Worm (Caenorhabditis elegans): ENCODE data around the gene R04D3.4.

R04D3.4 gene

DNA sequence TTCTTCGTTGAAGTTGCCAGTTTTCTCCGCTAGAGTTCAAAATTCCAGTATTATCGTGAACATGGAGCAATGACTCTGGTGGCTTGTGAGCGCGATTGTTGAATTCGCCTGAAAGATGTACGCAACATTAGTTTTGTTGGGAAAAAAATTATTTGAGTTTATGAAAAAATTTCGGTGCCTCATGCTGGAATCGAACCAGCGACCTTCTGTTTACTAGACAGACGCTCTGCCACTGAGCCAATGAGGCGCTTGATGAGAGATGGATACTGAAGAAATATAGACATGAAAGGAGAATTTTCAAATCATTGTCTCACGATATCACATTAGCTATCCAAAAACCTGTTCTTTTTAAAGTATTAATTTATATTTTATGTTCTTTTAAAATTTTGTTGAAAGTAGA lies 5.2 kb downstream of the R04D3.4 start:
- TF ChIP-seq arid-1 (GFP tag; conservative IDR thresholded peaks at IDR 0.05) (peak; percentile 70; the same call in 1 of the 2 replicates), daf-19 (GFP tag; conservative IDR thresholded peaks at IDR 0.05) (no peak), R02D3.7 (tag; optimal IDR thresholded peaks at IDR 0.05) (no peak), ceh-44 (GFP tag; IDR thresholded peaks at IDR 0.05) (no peak), fos-1 (tag; optimal IDR thresholded peaks at IDR 0.05) (no peak), attf-4 (tag; optimal IDR thresholded peaks at IDR 0.05) (no peak), dmd-8 (GFP tag; IDR thresholded peaks at IDR 0.05) (peak; percentile 87), jun-1 (tag; optimal IDR thresholded peaks at IDR 0.05) (no peak), F10B5.3 (tag; optimal IDR thresholded peaks at IDR 0.05) (no peak), tra-1 (GFP tag; IDR thresholded peaks at IDR 0.05) (peak; percentile 71), lin-13 (GFP tag; optimal IDR thresholded peaks at IDR 0.05) (no peak), vab-7 (GFP tag; IDR thresholded peaks at IDR 0.05) (peak; percentile 83), daf-8 (GFP tag; IDR thresholded peaks at IDR 0.05) (no peak), unc-62 (GFP tag; optimal IDR thresholded peaks at IDR 0.05 in 1 of 2) (no peak), unc-62 (tag; optimal IDR thresholded peaks at IDR 0.05) (no peak), dve-1 (tag; optimal IDR thresholded peaks at IDR 0.05; ENCODE audit: insufficient read depth) (no peak), aha-1 (tag) (no peak), nhr-25 (tag; optimal IDR thresholded peaks at IDR 0.05; ENCODE audit: borderline replicate concordance, insufficient read depth) (no peak), cey-2 (tag; optimal IDR thresholded peaks at IDR 0.05; ENCODE audit: borderline replicate concordance, insufficient read depth) (no peak), lim-7 (GFP tag; IDR thresholded peaks at IDR 0.05) (peak; percentile 90), nhr-77 (tag; optimal IDR thresholded peaks at IDR 0.05) (no peak), zip-11 (GFP tag; IDR thresholded peaks at IDR 0.05) (no peak), hmg-1.1 (GFP tag; IDR thresholded peaks at IDR 0.05) (no peak), lin-1 (GFP tag; IDR thresholded peaks at IDR 0.05) (0 out of 2 replicates have a peak, but pooled peaks have one; percentile 46), Y5F2A.4 (GFP tag; optimal IDR thresholded peaks at IDR 0.05) (peak; percentile 28), duxl-1 (tag; optimal IDR thresholded peaks at IDR 0.05; ENCODE audit: poor library complexity) (peak; percentile 35), egl-43 (GFP tag; IDR thresholded peaks at IDR 0.05) (peak; percentile 85), nhr-111 (GFP tag; optimal IDR thresholded peaks at IDR 0.05) (peak; percentile 65), daf-12 (tag; optimal IDR thresholded peaks at IDR 0.05) (no peak), mdl-1 (tag; optimal IDR thresholded peaks at IDR 0.05) (no peak), nhr-237 (tag; optimal IDR thresholded peaks at IDR 0.05) (no peak), lin-39 (tag; optimal IDR thresholded peaks at IDR 0.05) (no peak), ces-1 (GFP tag; optimal IDR thresholded peaks at IDR 0.05) (no peak), gei-8 (GFP tag; optimal IDR thresholded peaks at IDR 0.05) (no peak), dpl-1 (GFP tag; optimal IDR thresholded peaks at IDR 0.05) (no peak), ama-1 (optimal IDR thresholded peaks at IDR 0.05) (no peak), nhr-48 (tag; optimal IDR thresholded peaks at IDR 0.05) (peak; percentile 33), nhr-76 (tag; optimal IDR thresholded peaks at IDR 0.05) (no peak), nhr-10 (tag; optimal IDR thresholded peaks at IDR 0.05) (no peak), lin-38 (GFP tag; IDR thresholded peaks at IDR 0.05) (no peak), F37D6.2 (tag; optimal IDR thresholded peaks at IDR 0.05) (no peak), snpc-1.2 (GFP tag; IDR thresholded peaks at IDR 0.05) (no peak), Y105C5A.15 (GFP tag; IDR thresholded peaks at IDR 0.05) (no peak), zfp-2 (tag; optimal IDR thresholded peaks at IDR 0.05) (no peak), nhr-11 (tag; optimal IDR thresholded peaks at IDR 0.05) (no peak), ceh-62 (tag; optimal IDR thresholded peaks at IDR 0.05) (no peak), F26F4.8 (GFP tag; conservative IDR thresholded peaks at IDR 0.05) (peak; percentile 78), hlh-30 (tag; optimal IDR thresholded peaks at IDR 0.05; ENCODE audit: insufficient read depth) (no peak), ztf-7 (tag; optimal IDR thresholded peaks at IDR 0.05) (no peak), ceh-20 (GFP tag; IDR thresholded peaks at IDR 0.05) (0 out of 2 replicates have a peak, but pooled peaks have one; percentile 17), ceh-82 (tag; optimal IDR thresholded peaks at IDR 0.05) (no peak), dmd-9 (GFP tag; IDR thresholded peaks at IDR 0.05) (no peak), pqm-1 (tag; optimal IDR thresholded peaks at IDR 0.05) (no peak)

Data from whole organism, L4 larva.